Fruit fly (Drosophila melanogaster): ENCODE measurements around the gene CG32109.

Gene CG32109

DNA sequence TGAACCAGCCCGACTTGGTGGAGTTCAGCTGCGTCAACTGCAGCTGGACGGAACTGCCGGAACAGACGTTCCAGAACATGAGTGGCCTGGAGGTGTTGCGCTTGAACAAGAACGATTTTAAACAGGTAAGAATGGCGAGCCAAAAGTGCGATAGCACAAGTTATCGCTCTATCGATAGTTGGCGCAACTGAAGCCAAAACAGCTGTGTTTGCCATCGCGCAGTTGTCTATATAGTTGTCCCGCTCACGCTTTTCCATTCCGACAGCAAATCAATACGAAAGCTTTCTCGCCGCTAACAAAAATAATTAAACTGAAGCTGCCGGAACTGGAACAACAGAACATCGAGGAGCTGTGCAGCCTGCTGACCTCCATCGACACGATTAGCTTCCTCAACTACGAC is 49.4 kb downstream of the CG32109 start (continued):
- TF ChIP-seq toy (GFP tag; IDR thresholded peaks at IDR 0.05) = no peak
- TF ChIP-seq Dad (GFP tag; optimal IDR thresholded peaks at IDR 0.05) = no peak
- peak; percentile 73 for TF ChIP-seq CG15514 (GFP tag; optimal IDR thresholded peaks at IDR 0.05)
- no peak for TF ChIP-seq ttk (GFP tag; IDR thresholded peaks at IDR 0.05)
- peak; percentile 39 for TF ChIP-seq Lhr (GFP tag; optimal IDR thresholded peaks at IDR 0.05)
- peak; percentile 91 for TF ChIP-seq Sry-δ (GFP tag; optimal IDR thresholded peaks at IDR 0.05)
- TF ChIP-seq dimm (GFP tag; IDR thresholded peaks at IDR 0.05) = no peak
- TF ChIP-seq Doc3 (GFP tag; IDR thresholded peaks at IDR 0.05; ENCODE audit: partially characterized antibody) = peak; percentile 81
- TF ChIP-seq BtbVII (GFP tag; optimal IDR thresholded peaks at IDR 0.05) = no peak
- peak; percentile 81 for TF ChIP-seq tna (GFP tag; IDR thresholded peaks at IDR 0.05; ENCODE audit: partially characterized antibody)
- TF ChIP-seq CG18619 (GFP tag; optimal IDR thresholded peaks at IDR 0.05) = no peak
- no peak for TF ChIP-seq gsb-n (tag; optimal IDR thresholded peaks at IDR 0.05)
- no peak for TF ChIP-seq bigmax (GFP tag; optimal IDR thresholded peaks at IDR 0.05)
- TF ChIP-seq Med (GFP tag) = peak; percentile 82
- no peak for TF ChIP-seq Trl (optimal IDR thresholded peaks at IDR 0.05)
- no peak for TF ChIP-seq Trl (GFP tag; optimal IDR thresholded peaks at IDR 0.05)
- TF ChIP-seq dati (GFP tag; IDR thresholded peaks at IDR 0.05) = no peak
- no peak for TF ChIP-seq CG8290 (GFP tag; optimal IDR thresholded peaks at IDR 0.05)
- peak in 1 of 2 experiments; percentile 64 for TF ChIP-seq CG8290 (tag; optimal IDR thresholded peaks at IDR 0.05)
- no peak for TF ChIP-seq Jarid2 (GFP tag; optimal IDR thresholded peaks at IDR 0.05)
- peak; percentile 90 for TF ChIP-seq Dp (GFP tag; optimal IDR thresholded peaks at IDR 0.05)
- peak; percentile 21 for TF ChIP-seq HmgD (GFP tag; optimal IDR thresholded peaks at IDR 0.05)
- TF ChIP-seq knrl (GFP tag; IDR thresholded peaks at IDR 0.05; ENCODE audit: partially characterized antibody) = peak; percentile 77
- TF ChIP-seq CG13894 (tag; optimal IDR thresholded peaks at IDR 0.05) = no peak
- TF ChIP-seq CG7372 (GFP tag; IDR thresholded peaks at IDR 0.05) = 0 out of 2 replicates have a peak, but pooled peaks have one; percentile 19
- no peak for TF ChIP-seq CG1647 (GFP tag; optimal IDR thresholded peaks at IDR 0.05)
- TF ChIP-seq twi (tag; optimal IDR thresholded peaks at IDR 0.05) = no peak
- TF ChIP-seq pb (GFP tag; optimal IDR thresholded peaks at IDR 0.05) = no peak
- peak; percentile 24 for TF ChIP-seq sug (tag; optimal IDR thresholded peaks at IDR 0.05)
- TF ChIP-seq E2f2 (GFP tag; IDR thresholded peaks at IDR 0.05) = peak; percentile 96
- TF ChIP-seq emc (GFP tag; optimal IDR thresholded peaks at IDR 0.05) = no peak
- peak; percentile 12 for TF ChIP-seq CG17829 (tag; optimal IDR thresholded peaks at IDR 0.05)
- no peak for TF ChIP-seq cas (GFP tag; IDR thresholded peaks at IDR 0.05)
- TF ChIP-seq CG34422 (GFP tag; IDR thresholded peaks at IDR 0.05) = peak; percentile 49; the same call in 1 of the 3 replicates
- TF ChIP-seq CG10321 (GFP tag; IDR thresholded peaks at IDR 0.05) = peak; percentile 97
- peak; percentile 92 for TF ChIP-seq Bgb (GFP tag; IDR thresholded peaks at IDR 0.05; ENCODE audit: partially characterized antibody)
- peak; percentile 71 for TF ChIP-seq MBD-R2 (GFP tag; IDR thresholded peaks at IDR 0.05)
- peak; percentile 89 for TF ChIP-seq HLH4C (GFP tag; IDR thresholded peaks at IDR 0.05; ENCODE audit: partially characterized antibody)
- peak; percentile 84 for TF ChIP-seq CG6791 (GFP tag; IDR thresholded peaks at IDR 0.05; ENCODE audit: partially characterized antibody)
- TF ChIP-seq onecut (GFP tag; IDR thresholded peaks at IDR 0.05) = peak; percentile 98
- TF ChIP-seq CG13287 (GFP tag; IDR thresholded peaks at IDR 0.05; ENCODE audit: partially characterized antibody) = peak; percentile 94
- no peak for TF ChIP-seq CG3407 (GFP tag; optimal IDR thresholded peaks at IDR 0.05)
- peak; percentile 95 for TF ChIP-seq chinmo (GFP tag; IDR thresholded peaks at IDR 0.05; ENCODE audit: partially characterized antibody)
- TF ChIP-seq Scr (GFP tag; IDR thresholded peaks at IDR 0.05; ENCODE audit: partially characterized antibody) = peak; percentile 82
- no peak for TF ChIP-seq nom (GFP tag; optimal IDR thresholded peaks at IDR 0.05)
- TF ChIP-seq CG14050 (GFP tag; IDR thresholded peaks at IDR 0.05) = no peak
- peak; percentile 19 for TF ChIP-seq lab (GFP tag; optimal IDR thresholded peaks at IDR 0.05)
- no peak for TF ChIP-seq CG11093 (GFP tag; IDR thresholded peaks at IDR 0.05)
- TF ChIP-seq sna (GFP tag; IDR thresholded peaks at IDR 0.05; ENCODE audit: partially characterized antibody) = peak; percentile 87
- TF ChIP-seq Dll (GFP tag; IDR thresholded peaks at IDR 0.05; ENCODE audit: partially characterized antibody) = peak; percentile 91
- peak; percentile 85; the same call in 2 of the 3 replicates for TF ChIP-seq Opbp (GFP tag; IDR thresholded peaks at IDR 0.05; ENCODE audit: partially characterized antibody)
